Worm (Caenorhabditis elegans) whole organism, L1 larva: ENCODE data around the gene alh-3.
A peak's percentile ranks its signal among the peaks of the same experiment; 100 is the strongest.

ENCODE experiments used
- C16A3.4 ChIP-seq: fragments of 150-350 bp; optimal IDR thresholded peaks from 2 replicates; lab custom pipeline; 2014; ENCODE audit warnings: missing biosample characterization, missing genetic modification characterization
- F16B12.6 ChIP-seq: fragments of 150-350 bp; optimal IDR thresholded peaks from 2 replicates; lab custom pipeline; 2014; ENCODE audit warnings: missing biosample characterization, missing genetic modification characterization
- Y116A8C.19 ChIP-seq: sonication (generic microtip); optimal IDR thresholded peaks from 2 replicates; lab custom pipeline; 2016; ENCODE audit warnings: missing compliant biosample characterization, missing genetic modification characterization, borderline replicate concordance
- aha-1 ChIP-seq: fragments of 150-350 bp; optimal IDR thresholded peaks from 2 replicates; lab custom pipeline; 2014; ENCODE audit warnings: missing biosample characterization, missing genetic modification characterization
- ceh-90 ChIP-seq: sonication (generic microtip); optimal IDR thresholded peaks from 2 replicates; lab custom pipeline; 2016; ENCODE audit warnings: missing genetic modification characterization, missing compliant biosample characterization
- efl-1 ChIP-seq, 4 experiments: fragments of 150-350 bp; optimal IDR thresholded peaks in 3 of 4; peaks in 1 of 4; 1 replicate in 1 of 4; 2 replicates in 3 of 4; lab custom pipeline; 2014; ENCODE audit warnings: missing biosample characterization in 2 of 4, missing genetic modification characterization in 2 of 4, missing genetic modification reagents in 2 of 4
- egl-13 ChIP-seq: sonication (generic microtip); optimal IDR thresholded peaks from 2 replicates; lab custom pipeline; 2016; ENCODE audit warnings: missing genotype, missing genetic modification reagents, missing genetic modification characterization, missing compliant biosample characterization
- egl-27 ChIP-seq, 2 experiments: fragments of 150-350 bp in 1 of 2; sonication (generic microtip); optimal IDR thresholded peaks; 3 replicates each; lab custom pipeline; 2017 to 2018; ENCODE audit warnings: missing biosample characterization in 2 of 2, missing genetic modification characterization in 2 of 2, missing genetic modification reagents in 2 of 2
- elt-2 ChIP-seq: sonication (generic microtip); optimal IDR thresholded peaks from 2 replicates; lab custom pipeline; 2016; ENCODE audit warnings: missing genetic modification characterization, mild to moderate bottlenecking, inconsistent platforms, missing compliant biosample characterization, missing genetic modification reagents
- elt-3 ChIP-seq, 6 experiments: fragments of 150-350 bp in 1 of 6; sonication (generic microtip); optimal IDR thresholded peaks; 2 replicates each; lab custom pipeline; 2017 to 2018; ENCODE audit warnings: missing biosample characterization in 6 of 6, missing genetic modification characterization in 6 of 6, inconsistent platforms in 1 of 6
- fkh-8 ChIP-seq: sonication (generic microtip); optimal IDR thresholded peaks from 2 replicates; lab custom pipeline; 2016; ENCODE audit warnings: mild to moderate bottlenecking, missing genetic modification characterization, missing compliant biosample characterization
- grh-1 ChIP-seq: fragments of 200-800 bp; sonication (Bioruptor generic); IDR thresholded peaks from 2 replicates; pipeline ENCODE4 v1.3.6; 2022; ENCODE audit warnings: missing genetic modification reagents, missing genetic modification characterization, missing compliant biosample characterization
- hlh-17 ChIP-seq: fragments of 200-800 bp; sonication (Bioruptor generic); optimal IDR thresholded peaks from 2 replicates; lab custom pipeline; 2018; ENCODE audit warnings: missing genetic modification characterization, mild to moderate bottlenecking, missing compliant biosample characterization, moderate library complexity, borderline replicate concordance
- hlh-4 ChIP-seq: sonication (generic microtip); optimal IDR thresholded peaks from 2 replicates; lab custom pipeline; 2016; ENCODE audit warnings: mild to moderate bottlenecking, missing genetic modification characterization, missing compliant biosample characterization
- hpl-2 ChIP-seq: fragments of 150-350 bp; optimal IDR thresholded peaks from 2 replicates; lab custom pipeline; 2014; ENCODE audit warnings: missing biosample characterization, missing genetic modification reagents, missing genetic modification characterization
- lin-13 ChIP-seq: fragments of 150-350 bp; optimal IDR thresholded peaks from 2 replicates; lab custom pipeline; 2014; ENCODE audit warnings: missing biosample characterization, missing genetic modification reagents, missing genetic modification characterization
- lin-14 ChIP-seq: fragments of 200-800 bp; sonication (Bioruptor generic); optimal IDR thresholded peaks from 2 replicates; lab custom pipeline; 2018; ENCODE audit warnings: mild to moderate bottlenecking, missing genetic modification characterization, moderate library complexity, missing compliant biosample characterization
- lin-35 ChIP-seq, 2 experiments: fragments of 150-350 bp; optimal IDR thresholded peaks; 2 replicates each; lab custom pipeline; 2014; ENCODE audit warnings: missing biosample characterization in 2 of 2, missing genetic modification characterization in 2 of 2, missing genetic modification reagents in 2 of 2
- lin-39 ChIP-seq: fragments of 150-350 bp; optimal IDR thresholded peaks from 2 replicates; lab custom pipeline; 2014; ENCODE audit warnings: missing biosample characterization, missing genetic modification reagents, missing genetic modification characterization
- mab-9 ChIP-seq: fragments of 200-800 bp; sonication (Bioruptor generic); IDR thresholded peaks from 2 replicates; pipeline ENCODE4 v1.3.6; 2022; ENCODE audit warnings: missing genetic modification reagents, missing genetic modification characterization, missing compliant biosample characterization
- mdl-1 ChIP-seq, 2 experiments: fragments of 150-350 bp; optimal IDR thresholded peaks; 2 replicates each; lab custom pipeline; 2014 to 2017; ENCODE audit warnings: missing biosample characterization in 2 of 2, missing genetic modification characterization in 2 of 2, inconsistent platforms in 1 of 2
- mep-1 ChIP-seq: fragments of 150-350 bp; optimal IDR thresholded peaks from 2 replicates; lab custom pipeline; 2014; ENCODE audit warnings: missing biosample characterization, missing genetic modification characterization
- nhr-11 ChIP-seq: fragments of 150-350 bp; optimal IDR thresholded peaks from 2 replicates; lab custom pipeline; 2014; ENCODE audit warnings: missing biosample characterization, missing genetic modification characterization
- nhr-20 ChIP-seq: sonication (generic microtip); optimal IDR thresholded peaks from 2 replicates; lab custom pipeline; 2016; ENCODE audit warnings: mild to moderate bottlenecking, missing genetic modification characterization, missing compliant biosample characterization
- nhr-237 ChIP-seq: fragments of 150-350 bp; optimal IDR thresholded peaks from 2 replicates; lab custom pipeline; 2014; ENCODE audit warnings: missing biosample characterization, missing genetic modification characterization
- nhr-47 ChIP-seq: sonication (generic microtip); optimal IDR thresholded peaks from 2 replicates; lab custom pipeline; 2016; ENCODE audit warnings: mild to moderate bottlenecking, missing genetic modification characterization, moderate library complexity, missing compliant biosample characterization
- nhr-71 ChIP-seq: sonication (generic microtip); optimal IDR thresholded peaks from 2 replicates; lab custom pipeline; 2016; ENCODE audit warnings: mild to moderate bottlenecking, missing genetic modification characterization, moderate library complexity, missing compliant biosample characterization
- nhr-76 ChIP-seq: sonication (generic microtip); optimal IDR thresholded peaks from 2 replicates; lab custom pipeline; 2017; ENCODE audit warnings: missing biosample characterization, missing genetic modification characterization
- nhr-84 ChIP-seq: sonication (generic microtip); optimal IDR thresholded peaks from 2 replicates; lab custom pipeline; 2017; ENCODE audit warnings: missing biosample characterization, missing genetic modification characterization
- nhr-85 ChIP-seq: sonication (generic microtip); peaks from one replicate; lab custom pipeline; 2016; ENCODE audit warnings: missing genetic modification characterization, inconsistent platforms, missing compliant biosample characterization
- nhr-90 ChIP-seq: sonication (generic microtip); optimal IDR thresholded peaks from 2 replicates; lab custom pipeline; 2016; ENCODE audit warnings: mild to moderate bottlenecking, missing genetic modification characterization, missing compliant biosample characterization; ENCODE audit not compliant: poor library complexity
- pag-3 ChIP-seq: sonication (generic microtip); optimal IDR thresholded peaks from 2 replicates; lab custom pipeline; 2017; ENCODE audit warnings: missing genetic modification characterization, mild to moderate bottlenecking, missing compliant biosample characterization, antibody characterized with exemption, borderline replicate concordance; ENCODE audit not compliant: insufficient read depth
- pax-3 ChIP-seq: fragments of 200-800 bp; sonication (Bioruptor generic); optimal IDR thresholded peaks from 2 replicates; lab custom pipeline; 2018; ENCODE audit warnings: mild to moderate bottlenecking, missing genetic modification characterization, moderate library complexity, missing compliant biosample characterization
- pqm-1 ChIP-seq: sonication (generic microtip); optimal IDR thresholded peaks from 3 replicates; lab custom pipeline; 2017; ENCODE audit warnings: missing biosample characterization, missing genetic modification characterization
- rnt-1 ChIP-seq: sonication (generic microtip); optimal IDR thresholded peaks from 2 replicates; lab custom pipeline; 2016; ENCODE audit warnings: mild to moderate bottlenecking, missing genetic modification characterization, moderate library complexity, missing compliant biosample characterization
- skn-1 ChIP-seq: fragments of 150-350 bp; optimal IDR thresholded peaks from 2 replicates; lab custom pipeline; 2014; ENCODE audit warnings: missing biosample characterization, missing genetic modification characterization
- snu-23 ChIP-seq: sonication (generic microtip); optimal IDR thresholded peaks from 2 replicates; lab custom pipeline; 2016; ENCODE audit warnings: missing genetic modification characterization, missing compliant biosample characterization
- sox-4 ChIP-seq: sonication (generic microtip); optimal IDR thresholded peaks from 2 replicates; lab custom pipeline; 2016; ENCODE audit warnings: missing genetic modification characterization, missing compliant biosample characterization
- sptf-1 ChIP-seq: fragments of 150-350 bp; optimal IDR thresholded peaks from 2 replicates; lab custom pipeline; 2014; ENCODE audit warnings: missing biosample characterization, missing genetic modification characterization
- swsn-7 ChIP-seq: sonication (generic microtip); optimal IDR thresholded peaks from 2 replicates; lab custom pipeline; 2016; ENCODE audit warnings: missing genetic modification characterization, missing compliant biosample characterization
- tlp-1 ChIP-seq: fragments of 150-350 bp; optimal IDR thresholded peaks from 2 replicates; lab custom pipeline; 2014; ENCODE audit warnings: missing biosample characterization, missing genetic modification characterization
- unc-130 ChIP-seq: fragments of 150-350 bp; optimal IDR thresholded peaks from 2 replicates; lab custom pipeline; 2017; ENCODE audit warnings: missing biosample characterization, missing genetic modification characterization, inconsistent platforms
- unc-30 ChIP-seq: sonication (generic microtip); optimal IDR thresholded peaks from 2 replicates; lab custom pipeline; 2017; ENCODE audit warnings: missing biosample characterization, missing genetic modification characterization
- unc-98 ChIP-seq: fragments of 200-800 bp; sonication (Bioruptor generic); IDR thresholded peaks from 2 replicates; pipeline ENCODE4 v1.3.6; 2022; ENCODE audit warnings: missing genetic modification characterization, missing compliant biosample characterization
- xbp-1 ChIP-seq: sonication (generic microtip); optimal IDR thresholded peaks from 2 replicates; lab custom pipeline; 2016; ENCODE audit warnings: missing genetic modification characterization, missing compliant biosample characterization
- zip-4 ChIP-seq: fragments of 200-800 bp; sonication (Bioruptor generic); optimal IDR thresholded peaks from 2 replicates; lab custom pipeline; 2018; ENCODE audit warnings: mild to moderate bottlenecking, missing genetic modification characterization, moderate library complexity, missing compliant biosample characterization

alh-3 gene

DNA sequence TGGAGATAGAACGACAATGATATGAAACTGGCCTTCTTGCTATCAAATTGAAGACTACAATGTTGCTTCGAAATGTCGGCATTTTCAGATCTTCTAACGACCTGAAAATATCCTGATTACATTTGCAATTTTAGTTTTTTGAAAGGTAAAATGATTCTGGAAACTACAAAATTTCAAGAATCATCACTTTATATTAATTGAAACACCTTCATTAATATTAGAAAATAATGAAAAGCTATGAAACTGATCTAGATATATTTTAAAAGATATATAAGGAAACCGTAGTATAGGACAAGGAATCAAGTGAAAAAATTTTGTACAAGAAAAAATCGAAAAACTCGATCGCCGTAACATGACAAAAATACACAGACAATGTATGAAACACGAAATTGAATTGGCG is 10.5 kb upstream of the alh-3 start, which contains the start of gene ndx-9 (continued):
- TF ChIP-seq nhr-84 (tag; lab: Kevin White, UChicago) (no peak), snu-23 (GFP tag; lab: Kevin White, UChicago) (no peak)
- TF ChIP-seq, all 84 proteins: peak for 0

- TF ChIP-seq skn-1 (tag; lab: Kevin White, UChicago) (no peak), elt-2 (tag; lab: Kevin White, UChicago) (peak; percentile 54), nhr-90 (tag; lab: Kevin White, UChicago) (peak; percentile 8), lin-35 (GFP tag; optimal IDR thresholded peaks at IDR 0.05; lab: Kevin White, UChicago) (peak in 1 of 2 experiments; percentile 53), efl-1 (optimal IDR thresholded peaks at IDR 0.05; lab: Kevin White, UChicago) (no peak), efl-1 (GFP tag; optimal IDR thresholded peaks at IDR 0.05 in 1 of 2; lab: Kevin White, UChicago) (peak in 1 of 2 experiments; percentile 27), nhr-11 (tag; lab: Kevin White, UChicago) (no peak), pqm-1 (tag; lab: Kevin White, UChicago) (peak; percentile 19)
- TF ChIP-seq, all 84 proteins: peak for 5
Measured at ce11 chrIV:11015881-11016280, 6.5 kb upstream of the alh-3 start, which contains the start of gene F13H10.3. Gene F13H10.3, minus strand, starts transcription at chrIV:11015953.

- TF ChIP-seq egl-13 (tag; lab: Kevin White, UChicago) = no peak
- TF ChIP-seq nhr-85 = peak; percentile 29
- no peak for TF ChIP-seq sptf-1 (tag; lab: Kevin White, UChicago)
- no peak for TF ChIP-seq nhr-76
- no peak for TF ChIP-seq Y116A8C.19 (tag; lab: Kevin White, UChicago)
- peak; percentile 36 to 38 for TF ChIP-seq lin-35 (GFP tag; optimal IDR thresholded peaks at IDR 0.05; lab: Kevin White, UChicago)
- peak; percentile 19 for TF ChIP-seq swsn-7 (tag; lab: Kevin White, UChicago)
- TF ChIP-seq mep-1 = peak; percentile 65
- TF ChIP-seq hpl-2 (GFP tag; lab: Kevin White, UChicago) = no peak
- TF ChIP-seq pax-3 = no peak
- no peak for TF ChIP-seq F16B12.6 (tag; lab: Kevin White, UChicago)
- no peak for TF ChIP-seq mab-9 (GFP tag; lab: Robert Waterston, UW)
- TF ChIP-seq mdl-1 (tag; optimal IDR thresholded peaks at IDR 0.05; lab: Kevin White, UChicago) = peak in 1 of 2 experiments; percentile 1
- no peak for TF ChIP-seq unc-30
- TF ChIP-seq ceh-90 = no peak
- no peak for TF ChIP-seq hlh-4
- TF ChIP-seq nhr-90 (tag; lab: Kevin White, UChicago) = no peak
- TF ChIP-seq sox-4 (tag; lab: Kevin White, UChicago) = no peak
- no peak for TF ChIP-seq lin-39 (tag; lab: Kevin White, UChicago)
- no peak for TF ChIP-seq hlh-17 (GFP tag; lab: Kevin White, UChicago)
- no peak for TF ChIP-seq elt-3 (tag; optimal IDR thresholded peaks at IDR 0.05; lab: Kevin White, UChicago)
- TF ChIP-seq lin-14 (GFP tag; lab: Kevin White, UChicago) = peak; percentile 68
- peak; percentile 24 for TF ChIP-seq nhr-47 (tag; lab: Kevin White, UChicago)
- TF ChIP-seq tlp-1 (tag; lab: Kevin White, UChicago) = no peak
- no peak for TF ChIP-seq zip-4 (GFP tag; lab: Kevin White, UChicago)
- no peak for TF ChIP-seq lin-13 (GFP tag; lab: Kevin White, UChicago)
- TF ChIP-seq nhr-20 (tag; lab: Kevin White, UChicago) = peak; percentile 54
- TF ChIP-seq xbp-1 (tag; lab: Kevin White, UChicago) = peak; percentile 31
- TF ChIP-seq nhr-84 (tag; lab: Kevin White, UChicago) = no peak
- no peak for TF ChIP-seq unc-98 (GFP tag; lab: Robert Waterston, UW)
- TF ChIP-seq rnt-1 (tag; lab: Kevin White, UChicago) = no peak
- TF ChIP-seq nhr-237 = no peak
- peak; percentile 22 for TF ChIP-seq pag-3 (tag; lab: Kevin White, UChicago)
- TF ChIP-seq pqm-1 (tag; lab: Kevin White, UChicago) = no peak
- peak; percentile 10 for TF ChIP-seq C16A3.4 (tag; lab: Kevin White, UChicago)
- TF ChIP-seq fkh-8 (tag; lab: Kevin White, UChicago) = no peak
- TF ChIP-seq egl-27 (tag; optimal IDR thresholded peaks at IDR 0.05; lab: Kevin White, UChicago) = no peak
- TF ChIP-seq unc-130 (tag; lab: Kevin White, UChicago) = no peak
- TF ChIP-seq aha-1 (tag; lab: Kevin White, UChicago) = no peak
- TF ChIP-seq grh-1 (GFP tag; lab: Robert Waterston, UW) = no peak
- TF ChIP-seq nhr-71 (tag; lab: Kevin White, UChicago) = peak; percentile 40
Measured at ce11 chrIV:11019962-11020550, 2.3 kb upstream of the alh-3 start, which contains the start of gene F13H10.8. Gene F13H10.8, plus strand, starts transcription at chrIV:11020517.
